Fruit fly (Drosophila melanogaster) whole organism, pupa: ENCODE measurements around the gene SoxN.

Source experiments
- CG10348 ChIP-seq: fragments of 200-800 bp; sonication (Bioruptor generic); IDR thresholded peaks from 2 replicates; pipeline ENCODE4 v1.3.6; 2022; ENCODE audit warnings: missing biosample characterization, missing genetic modification characterization
- CG12605 ChIP-seq: fragments of 200-800 bp; sonication (Bioruptor generic); IDR thresholded peaks from 2 replicates; pipeline ENCODE4 v1.3.6; 2022; ENCODE audit warnings: missing biosample characterization, missing genetic modification characterization
- CG14655 ChIP-seq: fragments of 200-800 bp; sonication (Bioruptor generic); optimal IDR thresholded peaks from 3 replicates; lab custom pipeline; 2017; ENCODE audit warnings: mild to moderate bottlenecking, missing biosample characterization, missing genetic modification reagents, missing genetic modification characterization
- CG15710 ChIP-seq: fragments of 200-800 bp; sonication (Bioruptor generic); optimal IDR thresholded peaks from 2 replicates; lab custom pipeline; 2018; ENCODE audit warnings: missing biosample characterization, mild to moderate bottlenecking, missing genetic modification characterization, moderate library complexity
- CG17806 ChIP-seq: fragments of 200-800 bp; sonication (Bioruptor generic); optimal IDR thresholded peaks from 2 replicates; lab custom pipeline; 2018; ENCODE audit warnings: missing biosample characterization, mild to moderate bottlenecking, missing genetic modification characterization, moderate library complexity
- CG34367 ChIP-seq: fragments of 200-800 bp; sonication (Bioruptor generic); optimal IDR thresholded peaks from 2 replicates; lab custom pipeline; 2018; ENCODE audit warnings: missing biosample characterization, mild to moderate bottlenecking, missing genetic modification characterization
- CG8159 ChIP-seq: fragments of 200-800 bp; sonication (Bioruptor generic); optimal IDR thresholded peaks from 3 replicates; lab custom pipeline; 2018; ENCODE audit warnings: missing biosample characterization, mild to moderate bottlenecking, missing genetic modification characterization, moderate library complexity
- CG8301 ChIP-seq: fragments of 200-800 bp; sonication (Bioruptor generic); optimal IDR thresholded peaks from 2 replicates; lab custom pipeline; 2018; ENCODE audit warnings: missing biosample characterization, mild to moderate bottlenecking, missing genetic modification characterization
- D1 ChIP-seq: fragments of 200-800 bp; sonication (Bioruptor generic); optimal IDR thresholded peaks from 2 replicates; lab custom pipeline; 2018; ENCODE audit warnings: missing biosample characterization, mild to moderate bottlenecking, missing genetic modification characterization, moderate library complexity
- EcR ChIP-seq: fragments of 200-800 bp; sonication (Bioruptor generic); optimal IDR thresholded peaks from 3 replicates; lab custom pipeline; 2019; ENCODE audit warnings: missing biosample characterization, missing genetic modification characterization, mild to moderate bottlenecking, moderate library complexity, missing genetic modification reagents
- Ets98B ChIP-seq: fragments of 200-800 bp; sonication (Bioruptor generic); IDR thresholded peaks from 2 replicates; pipeline ENCODE4 v1.3.6; 2022; ENCODE audit warnings: missing biosample characterization, missing genetic modification characterization
- Pif1A ChIP-seq: fragments of 200-800 bp; sonication (Bioruptor generic); optimal IDR thresholded peaks from 3 replicates; lab custom pipeline; 2016; ENCODE audit warnings: missing biosample characterization, missing genetic modification characterization
- gl ChIP-seq: fragments of 200-800 bp; sonication (Bioruptor generic); optimal IDR thresholded peaks from 2 replicates; lab custom pipeline; 2018; ENCODE audit warnings: missing biosample characterization, mild to moderate bottlenecking, missing genetic modification characterization
- rn ChIP-seq: fragments of 200-800 bp; sonication (Bioruptor generic); IDR thresholded peaks from 2 replicates; pipeline ENCODE4 v1.3.6; 2022; ENCODE audit warnings: missing biosample characterization, missing genetic modification characterization

DNA sequence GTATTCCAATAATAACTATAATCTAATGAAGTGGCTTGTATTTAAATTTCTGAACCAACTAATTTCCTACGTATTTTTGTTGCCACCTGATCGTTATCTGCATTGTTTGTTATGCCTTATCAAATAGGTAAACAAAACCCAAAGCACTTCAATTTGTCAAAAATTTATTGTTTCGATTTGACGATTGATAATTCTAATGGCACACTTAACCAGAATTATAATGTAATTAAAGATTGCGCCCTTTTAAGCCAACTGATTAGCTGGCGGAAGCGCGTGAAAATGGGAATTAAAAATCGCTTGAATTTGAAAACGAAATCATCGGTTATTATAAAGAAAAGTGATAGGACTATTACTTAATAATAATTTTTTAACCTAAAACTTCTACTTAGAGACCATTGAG is 40.7 kb upstream of the SoxN start:
- no peak for TF ChIP-seq CG14655 (GFP tag; lab: Kevin White, UChicago)
- TF ChIP-seq CG8159 (tag; lab: Kevin White, UChicago): no peak
- no peak for TF ChIP-seq CG10348 (GFP tag; lab: Robert Waterston, UW)
- no peak for TF ChIP-seq Ets98B (GFP tag; lab: Robert Waterston, UW)
- no peak for TF ChIP-seq Pif1A
- TF ChIP-seq CG8301 (tag; lab: Kevin White, UChicago): no peak
- no peak for TF ChIP-seq EcR
- no peak for TF ChIP-seq CG15710 (tag; lab: Kevin White, UChicago)
- no peak for TF ChIP-seq D1 (tag; lab: Kevin White, UChicago)
- no peak for TF ChIP-seq gl
- no peak for TF ChIP-seq CG17806
- TF ChIP-seq rn (GFP tag; lab: Robert Waterston, UW): no peak
- no peak for TF ChIP-seq CG12605 (GFP tag; lab: Robert Waterston, UW)
- TF ChIP-seq CG34367 (tag; lab: Kevin White, UChicago): no peak
